Fruit fly (Drosophila melanogaster): ENCODE data around the gene Qsox3.

Qsox3 gene

DNA sequence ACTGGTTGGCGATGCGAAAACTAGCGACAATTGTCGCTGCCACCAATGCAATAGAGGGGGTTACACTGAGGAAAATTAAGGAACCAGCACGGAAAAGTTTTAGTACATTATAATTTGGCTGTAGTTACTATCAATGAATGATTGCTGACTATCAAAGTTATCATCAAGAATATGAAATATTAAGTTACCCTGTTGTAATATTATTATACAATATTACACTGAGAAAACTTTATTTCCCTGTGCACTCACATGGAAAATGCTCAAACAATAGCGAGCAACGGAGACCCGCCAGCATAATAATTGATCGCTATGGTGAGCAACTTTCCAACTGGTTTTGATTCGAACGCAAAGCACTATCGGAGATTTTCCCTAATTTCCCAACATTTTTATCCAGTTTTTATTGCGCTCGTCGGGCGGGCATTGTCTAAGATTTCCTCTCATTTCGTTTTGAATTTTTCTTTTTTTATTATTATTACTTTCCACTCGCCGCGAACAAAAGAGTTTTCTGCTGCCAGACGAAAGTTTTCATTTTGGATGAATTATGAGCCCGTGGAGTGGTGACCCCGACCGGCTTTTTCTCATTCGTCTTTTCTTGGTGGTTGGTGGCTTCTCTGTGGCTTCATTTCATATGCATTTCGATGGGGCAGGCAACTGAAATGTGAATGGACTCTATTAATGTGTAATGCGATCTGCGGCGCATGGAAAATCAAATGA, 49.3 kb upstream of the Qsox3 start (continued):
- TF ChIP-seq CG2678 (tag; optimal IDR thresholded peaks at IDR 0.05) (peak; percentile 75), CG4617 (GFP tag; optimal IDR thresholded peaks at IDR 0.05; ENCODE audit: borderline replicate concordance) (peak; percentile 4), CG11093 (GFP tag; IDR thresholded peaks at IDR 0.05) (no peak), da (GFP tag; optimal IDR thresholded peaks at IDR 0.05) (no peak), CG33213 (GFP tag; optimal IDR thresholded peaks at IDR 0.05) (peak; percentile 38), Ssrp (tag; optimal IDR thresholded peaks at IDR 0.05) (peak; percentile 89), CrebB (tag; optimal IDR thresholded peaks at IDR 0.05) (peak; percentile 62), Side (GFP tag; optimal IDR thresholded peaks at IDR 0.05) (peak; percentile 36), CG6791 (GFP tag; IDR thresholded peaks at IDR 0.05; ENCODE audit: partially characterized antibody) (no peak), YL-1 (GFP tag; optimal IDR thresholded peaks at IDR 0.05) (peak; percentile 46), Ets65A (GFP tag) (peak; percentile 86), Xbp1 (GFP tag; optimal IDR thresholded peaks at IDR 0.05) (peak; percentile 81), usp (GFP tag; optimal IDR thresholded peaks at IDR 0.05) (no peak), CG30431 (GFP tag; optimal IDR thresholded peaks at IDR 0.05) (peak; percentile 57), CG8290 (GFP tag; optimal IDR thresholded peaks at IDR 0.05) (peak; percentile 68), CG8290 (tag; optimal IDR thresholded peaks at IDR 0.05) (peak; percentile 15 to 39), vvl (GFP tag; IDR thresholded peaks at IDR 0.05) (peak; percentile 90), CG5245 (GFP tag; optimal IDR thresholded peaks at IDR 0.05) (peak; percentile 61), CG10462 (GFP tag; optimal IDR thresholded peaks at IDR 0.05) (peak; percentile 67), Hr39 (optimal IDR thresholded peaks at IDR 0.05) (no peak), hbn (GFP tag; IDR thresholded peaks at IDR 0.05; ENCODE audit: partially characterized antibody) (no peak), CG18764 (GFP tag; optimal IDR thresholded peaks at IDR 0.05) (peak; percentile 42), peb (GFP tag; IDR thresholded peaks at IDR 0.05) (peak; percentile 67), lov (optimal IDR thresholded peaks at IDR 0.05) (no peak), lov (GFP tag; IDR thresholded peaks at IDR 0.05) (0 out of 3 replicates have a peak, but pooled peaks have one; percentile 6), cas (GFP tag; IDR thresholded peaks at IDR 0.05) (no peak), zfh2 (GFP tag; optimal IDR thresholded peaks at IDR 0.05) (no peak), fd96Cb (tag; optimal IDR thresholded peaks at IDR 0.05) (peak; percentile 75), CG2120 (GFP tag; optimal IDR thresholded peaks at IDR 0.05) (no peak), CG30020 (tag; optimal IDR thresholded peaks at IDR 0.05) (peak; percentile 69), CG31441 (GFP tag; IDR thresholded peaks at IDR 0.05) (peak; percentile 89), NfI (GFP tag; optimal IDR thresholded peaks at IDR 0.05) (peak; percentile 52), CG17186 (GFP tag; optimal IDR thresholded peaks at IDR 0.05) (peak; percentile 21), E2f2 (GFP tag; IDR thresholded peaks at IDR 0.05) (peak; percentile 48; the same call in 1 of the 2 replicates), bsh (GFP tag; optimal IDR thresholded peaks at IDR 0.05) (peak in 1 of 2 experiments; percentile 95), CG11456 (GFP tag; IDR thresholded peaks at IDR 0.05) (0 out of 3 replicates have a peak, but pooled peaks have one; percentile 57), lola (GFP tag; optimal IDR thresholded peaks at IDR 0.05) (peak in 1 of 3 experiments; percentile 91), CG9727 (GFP tag; optimal IDR thresholded peaks at IDR 0.05) (peak; percentile 64), Fer1 (GFP tag; optimal IDR thresholded peaks at IDR 0.05) (peak; percentile 31), pan (optimal IDR thresholded peaks at IDR 0.05) (no peak), pan (GFP tag; optimal IDR thresholded peaks at IDR 0.05 in 1 of 2, IDR thresholded peaks at IDR 0.05 in 1 of 2) (peak in 1 of 2 experiments; percentile 69), CG18599 (GFP tag; optimal IDR thresholded peaks at IDR 0.05) (peak; percentile 3), ind (GFP tag; optimal IDR thresholded peaks at IDR 0.05) (peak; percentile 39), CG12659 (GFP tag; optimal IDR thresholded peaks at IDR 0.05) (peak; percentile 68), CG14050 (GFP tag; IDR thresholded peaks at IDR 0.05) (peak; percentile 27; the same call in 1 of the 3 replicates), ato (GFP tag; IDR thresholded peaks at IDR 0.05; ENCODE audit: partially characterized antibody) (no peak), Ptx1 (GFP tag; IDR thresholded peaks at IDR 0.05) (peak; percentile 72), dpn (GFP tag; optimal IDR thresholded peaks at IDR 0.05) (peak; percentile 33 to 75), Atf3 (GFP tag; optimal IDR thresholded peaks at IDR 0.05) (peak; percentile 13), Hr78 (GFP tag; optimal IDR thresholded peaks at IDR 0.05) (peak in 1 of 2 experiments; percentile 71)
